Worm (Caenorhabditis elegans) whole organism, midembryonic: Measurements from ENCODE around the gene F47B8.13.
A peak's percentile ranks its signal among the peaks of the same experiment; 100 is the strongest.

Experiments used
- T22C8.4 ChIP-seq: fragments of 200-800 bp; sonication (Bioruptor generic); IDR thresholded peaks from 2 replicates; pipeline ENCODE4 v1.3.6; 2022; ENCODE audit warnings: missing genetic modification characterization, missing compliant biosample characterization
- cog-1 ChIP-seq: sonication (generic microtip); optimal IDR thresholded peaks from 2 replicates; lab custom pipeline; 2016; ENCODE audit warnings: missing genetic modification characterization, missing compliant biosample characterization
- flt-1 ChIP-seq: fragments of 200-800 bp; sonication (Bioruptor generic); IDR thresholded peaks from 2 replicates; pipeline ENCODE4 v1.3.6; 2022; ENCODE audit warnings: missing genetic modification characterization, missing compliant biosample characterization
- klf-2 ChIP-seq: fragments of 200-800 bp; sonication (Bioruptor generic); conservative IDR thresholded peaks from 2 replicates; pipeline ENCODE4 v1.3.6; 2022; ENCODE audit warnings: missing genetic modification reagents, missing genetic modification characterization, missing compliant biosample characterization
- med-1 ChIP-seq: sonication (generic microtip); optimal IDR thresholded peaks from 2 replicates; lab custom pipeline; 2017; ENCODE audit warnings: missing genetic modification characterization, mild to moderate bottlenecking, missing compliant biosample characterization, antibody characterized with exemption, missing genetic modification reagents; ENCODE audit not compliant: insufficient read depth
- ref-1 ChIP-seq: fragments of 200-800 bp; sonication (Bioruptor generic); conservative IDR thresholded peaks from 2 replicates; pipeline ENCODE4 v1.3.6; 2022; ENCODE audit warnings: missing genetic modification reagents, missing genetic modification characterization, missing compliant biosample characterization
- tab-1 ChIP-seq: fragments of 200-800 bp; sonication (Bioruptor generic); IDR thresholded peaks from 2 replicates; pipeline ENCODE4 v1.3.6; 2022; ENCODE audit warnings: missing genetic modification characterization, missing compliant biosample characterization
- ztf-23 ChIP-seq: fragments of 200-800 bp; sonication (Bioruptor generic); IDR thresholded peaks from 2 replicates; pipeline ENCODE4 v1.3.6; 2022; ENCODE audit warnings: missing genetic modification reagents, missing genetic modification characterization, missing compliant biosample characterization
- ztf-29 ChIP-seq: fragments of 200-800 bp; sonication (Bioruptor generic); IDR thresholded peaks from 2 replicates; pipeline ENCODE4 v1.3.6; 2022; ENCODE audit warnings: missing genetic modification reagents, missing genetic modification characterization, missing compliant biosample characterization

ce11 chrV:14350949-14351348 lies 31.4 kb upstream of the F47B8.13 start:
- TF ChIP-seq klf-2 (GFP tag; lab: Robert Waterston, UW) (no peak), cog-1 (tag; lab: Kevin White, UChicago) (no peak), tab-1 (no peak), flt-1 (GFP tag; lab: Robert Waterston, UW) (peak; percentile 35; the same call in 1 of the 2 replicates), ref-1 (GFP tag; lab: Robert Waterston, UW) (no peak), ztf-29 (GFP tag; lab: Robert Waterston, UW) (no peak), ztf-23 (GFP tag; lab: Robert Waterston, UW) (no peak), med-1 (GFP tag; lab: Kevin White, UChicago) (no peak), T22C8.4 (GFP tag; lab: Robert Waterston, UW) (no peak)
